Worm (Caenorhabditis elegans) whole organism, L2 larva: Measurements from ENCODE around the gene grd-12.

ENCODE experiments used
- C34F6.9 ChIP-seq: fragments of 150-350 bp; optimal IDR thresholded peaks from 2 replicates; lab custom pipeline; 2014; ENCODE audit warnings: missing biosample characterization, missing genetic modification characterization
- F13H6.1 ChIP-seq: sonication (generic microtip); optimal IDR thresholded peaks from 2 replicates; lab custom pipeline; 2016; ENCODE audit warnings: missing genetic modification characterization, missing compliant biosample characterization
- R02D3.7 ChIP-seq: fragments of 150-350 bp; optimal IDR thresholded peaks from 2 replicates; lab custom pipeline; 2014; ENCODE audit warnings: missing biosample characterization, missing genetic modification characterization
- Y55F3AM.14 ChIP-seq: fragments of 200-800 bp; sonication (Bioruptor generic); optimal IDR thresholded peaks from 2 replicates; lab custom pipeline; 2018; ENCODE audit warnings: mild to moderate bottlenecking, missing genetic modification characterization, missing compliant biosample characterization
- ZK546.5 ChIP-seq: sonication (generic microtip); optimal IDR thresholded peaks from 2 replicates; lab custom pipeline; 2017; ENCODE audit warnings: missing biosample characterization, missing genetic modification characterization
- alr-1 ChIP-seq: fragments of 150-350 bp; optimal IDR thresholded peaks from 2 replicates; lab custom pipeline; 2014; ENCODE audit warnings: missing biosample characterization, missing genetic modification characterization
- aly-2 ChIP-seq: fragments of 150-350 bp; optimal IDR thresholded peaks from 2 replicates; lab custom pipeline; 2014; ENCODE audit warnings: missing biosample characterization, missing genetic modification characterization
- ama-1 ChIP-seq: fragments of 150-350 bp; optimal IDR thresholded peaks from 2 replicates; lab custom pipeline; 2018; ENCODE audit warnings: inconsistent platforms
- blmp-1 ChIP-seq: sonication (generic microtip); optimal IDR thresholded peaks from 2 replicates; lab custom pipeline; 2017; ENCODE audit warnings: missing genetic modification characterization, mild to moderate bottlenecking, missing compliant biosample characterization, antibody characterized with exemption, moderate library complexity; ENCODE audit not compliant: insufficient read depth
- ceh-82 ChIP-seq: fragments of 150-350 bp; optimal IDR thresholded peaks from 2 replicates; lab custom pipeline; 2014; ENCODE audit warnings: missing biosample characterization, missing genetic modification characterization
- crh-2 ChIP-seq: sonication (generic microtip); optimal IDR thresholded peaks from 2 replicates; lab custom pipeline; 2017; ENCODE audit warnings: missing biosample characterization, missing genetic modification characterization
- dmd-4 ChIP-seq: sonication (generic microtip); optimal IDR thresholded peaks from 2 replicates; lab custom pipeline; 2017; ENCODE audit warnings: missing biosample characterization, missing genetic modification characterization
- elt-1 ChIP-seq: fragments of 150-350 bp; optimal IDR thresholded peaks from 2 replicates; lab custom pipeline; 2014; ENCODE audit warnings: missing biosample characterization, missing genetic modification characterization
- elt-3 ChIP-seq: sonication (generic microtip); optimal IDR thresholded peaks from 2 replicates; lab custom pipeline; 2017; ENCODE audit warnings: missing biosample characterization, missing genetic modification characterization
- fos-1 ChIP-seq: fragments of 150-350 bp; optimal IDR thresholded peaks from 2 replicates; lab custom pipeline; 2014; ENCODE audit warnings: missing biosample characterization, missing genetic modification characterization
- gmeb-1 ChIP-seq: fragments of 150-350 bp; optimal IDR thresholded peaks from 2 replicates; lab custom pipeline; 2014; ENCODE audit warnings: missing biosample characterization, missing genetic modification characterization
- lin-11 ChIP-seq: fragments of 150-350 bp; sonication (generic microtip); optimal IDR thresholded peaks from 2 replicates; lab custom pipeline; 2014; ENCODE audit warnings: missing biosample characterization, missing genetic modification characterization, inconsistent platforms, mixed read lengths
- lin-13 ChIP-seq: fragments of 150-350 bp; optimal IDR thresholded peaks from 2 replicates; lab custom pipeline; 2014; ENCODE audit warnings: missing biosample characterization, missing genetic modification reagents, missing genetic modification characterization
- lin-39 ChIP-seq: fragments of 150-350 bp; optimal IDR thresholded peaks from 2 replicates; lab custom pipeline; 2014; ENCODE audit warnings: missing biosample characterization, missing genetic modification reagents, missing genetic modification characterization
- lsy-2 ChIP-seq, 2 experiments: fragments of 150-350 bp in 1 of 2; sonication (generic microtip) in 1 of 2; optimal IDR thresholded peaks; 2 replicates each; lab custom pipeline; 2014 to 2017; ENCODE audit warnings: missing biosample characterization in 2 of 2, missing genetic modification characterization in 2 of 2
- mab-5 ChIP-seq: fragments of 150-350 bp; optimal IDR thresholded peaks from 2 replicates; lab custom pipeline; 2014; ENCODE audit warnings: missing biosample characterization, missing genetic modification characterization
- mbf-1 ChIP-seq: sonication (generic microtip); optimal IDR thresholded peaks from 2 replicates; lab custom pipeline; 2017; ENCODE audit warnings: missing biosample characterization, missing genetic modification characterization
- mdl-1 ChIP-seq, 2 experiments: fragments of 150-350 bp in 1 of 2; sonication (generic microtip) in 1 of 2; optimal IDR thresholded peaks; 2 replicates each; lab custom pipeline; 2017; ENCODE audit warnings: missing biosample characterization in 2 of 2, missing genetic modification characterization in 2 of 2
- nhr-10 ChIP-seq: sonication (generic microtip); optimal IDR thresholded peaks from 2 replicates; lab custom pipeline; 2017; ENCODE audit warnings: missing biosample characterization, missing genetic modification characterization
- nhr-12 ChIP-seq: fragments of 150-350 bp; optimal IDR thresholded peaks from 2 replicates; lab custom pipeline; 2014; ENCODE audit warnings: missing biosample characterization, missing genetic modification characterization
- nhr-129 ChIP-seq: fragments of 150-350 bp; optimal IDR thresholded peaks from 2 replicates; lab custom pipeline; 2014; ENCODE audit warnings: missing biosample characterization, missing genetic modification characterization
- nhr-21 ChIP-seq: fragments of 150-350 bp; optimal IDR thresholded peaks from 2 replicates; lab custom pipeline; 2014; ENCODE audit warnings: missing biosample characterization, missing genetic modification characterization
- nhr-23 ChIP-seq: fragments of 150-350 bp; optimal IDR thresholded peaks from 2 replicates; lab custom pipeline; 2014; ENCODE audit warnings: missing biosample characterization, missing genetic modification reagents, missing genetic modification characterization
- nhr-237 ChIP-seq: fragments of 150-350 bp; optimal IDR thresholded peaks from 2 replicates; lab custom pipeline; 2014; ENCODE audit warnings: missing biosample characterization, missing genetic modification characterization
- nhr-25 ChIP-seq: fragments of 150-350 bp; sonication (generic microtip); optimal IDR thresholded peaks from 3 replicates; lab custom pipeline; 2014; ENCODE audit warnings: missing biosample characterization, missing genetic modification characterization
- peb-1 ChIP-seq: fragments of 150-350 bp; optimal IDR thresholded peaks from 2 replicates; lab custom pipeline; 2014; ENCODE audit warnings: missing biosample characterization, missing genetic modification characterization
- sem-4 ChIP-seq: fragments of 150-350 bp; optimal IDR thresholded peaks from 2 replicates; lab custom pipeline; 2014; ENCODE audit warnings: missing biosample characterization, missing genetic modification reagents, missing genetic modification characterization
- sma-3 ChIP-seq: sonication (generic microtip); optimal IDR thresholded peaks from 2 replicates; lab custom pipeline; 2016; ENCODE audit warnings: missing genetic modification reagents, missing genetic modification characterization, missing compliant biosample characterization
- sma-9 ChIP-seq, 2 experiments: fragments of 150-350 bp in 1 of 2; sonication (generic microtip) in 1 of 2; optimal IDR thresholded peaks; 2 replicates each; lab custom pipeline; 2014 to 2016; ENCODE audit warnings: missing genetic modification characterization in 2 of 2, mild to moderate bottlenecking in 1 of 2, missing biosample characterization in 1 of 2, missing compliant biosample characterization in 1 of 2, missing genetic modification reagents in 1 of 2, moderate library complexity in 1 of 2
- snpc-4 ChIP-seq: fragments of 150-350 bp; optimal IDR thresholded peaks from 2 replicates; lab custom pipeline; 2014; ENCODE audit warnings: missing biosample characterization, missing genetic modification characterization
- unc-39 ChIP-seq: fragments of 150-350 bp; optimal IDR thresholded peaks from 2 replicates; lab custom pipeline; 2014; ENCODE audit warnings: missing biosample characterization, missing genetic modification characterization
- unc-55 ChIP-seq: fragments of 150-350 bp; sonication (generic microtip); optimal IDR thresholded peaks from 3 replicates; lab custom pipeline; 2014; ENCODE audit warnings: missing biosample characterization, missing genetic modification reagents, missing genetic modification characterization
- unc-62 ChIP-seq: fragments of 150-350 bp; optimal IDR thresholded peaks from 2 replicates; lab custom pipeline; 2014; ENCODE audit warnings: missing biosample characterization, missing genetic modification reagents, missing genetic modification characterization
- zag-1 ChIP-seq: fragments of 150-350 bp; optimal IDR thresholded peaks from 2 replicates; lab custom pipeline; 2014; ENCODE audit warnings: missing biosample characterization, missing genetic modification characterization
- ztf-1 ChIP-seq: fragments of 200-800 bp; sonication (Bioruptor generic); conservative IDR thresholded peaks from 2 replicates; pipeline ENCODE4 v1.3.6; 2022; ENCODE audit warnings: missing genetic modification characterization, missing compliant biosample characterization
- ztf-11 ChIP-seq: sonication (generic microtip); optimal IDR thresholded peaks from 2 replicates; lab custom pipeline; 2017; ENCODE audit warnings: missing biosample characterization, missing genetic modification characterization
- ztf-4 ChIP-seq: fragments of 150-350 bp; optimal IDR thresholded peaks from 2 replicates; lab custom pipeline; 2014; ENCODE audit warnings: missing biosample characterization, missing genetic modification characterization

Gene grd-12

ce11 chrV:14978205-14978751, at the start of gene grd-12, which contains the start of gene F02D8.1:
Gene grd-12 (plus strand): TSS chrV:14978505.
Gene F02D8.1 (minus strand): TSS chrV:14978701.
- TF ChIP-seq elt-1 (tag; lab: Kevin White, UChicago) (no peak), gmeb-1 (tag; lab: Kevin White, UChicago) (no peak), F13H6.1 (tag; lab: Kevin White, UChicago) (no peak), blmp-1 (tag; lab: Kevin White, UChicago) (no peak), zag-1 (tag; lab: Kevin White, UChicago) (no peak), Y55F3AM.14 (GFP tag; lab: Kevin White, UChicago) (no peak), R02D3.7 (tag; lab: Kevin White, UChicago) (no peak), C34F6.9 (tag; lab: Kevin White, UChicago) (no peak)

ce11 chrV:14930168-14930567, 48.1 kb upstream of the grd-12 start:
- TF ChIP-seq unc-62 (GFP tag; lab: Kevin White, UChicago) (no peak), Y55F3AM.14 (GFP tag; lab: Kevin White, UChicago) (peak; percentile 3), nhr-25 (tag; lab: Kevin White, UChicago) (no peak), unc-55 (GFP tag; lab: Kevin White, UChicago) (peak; percentile 93), C34F6.9 (tag; lab: Kevin White, UChicago) (peak; percentile 70), nhr-21 (tag; lab: Kevin White, UChicago) (no peak), snpc-4 (no peak), fos-1 (tag; lab: Kevin White, UChicago) (no peak), mbf-1 (tag; lab: Kevin White, UChicago) (no peak), lin-39 (tag; lab: Kevin White, UChicago) (no peak), zag-1 (tag; lab: Kevin White, UChicago) (no peak), sma-3 (GFP tag; lab: Kevin White, UChicago) (no peak), lsy-2 (tag; optimal IDR thresholded peaks at IDR 0.05; lab: Kevin White, UChicago) (peak in 1 of 2 experiments; percentile 31), mdl-1 (tag; optimal IDR thresholded peaks at IDR 0.05; lab: Kevin White, UChicago) (no peak), unc-39 (tag; lab: Kevin White, UChicago) (no peak), lin-11 (tag; lab: Kevin White, UChicago) (no peak), lin-13 (GFP tag; lab: Kevin White, UChicago) (no peak), nhr-10 (tag; lab: Kevin White, UChicago) (no peak), F13H6.1 (tag; lab: Kevin White, UChicago) (peak; percentile 7), nhr-129 (tag; lab: Kevin White, UChicago) (peak; percentile 44), mab-5 (tag; lab: Kevin White, UChicago) (no peak), ztf-11 (tag; lab: Kevin White, UChicago) (no peak), nhr-237 (tag; lab: Kevin White, UChicago) (no peak), elt-1 (tag; lab: Kevin White, UChicago) (no peak), alr-1 (tag; lab: Kevin White, UChicago) (no peak), dmd-4 (tag; lab: Kevin White, UChicago) (no peak), ztf-1 (GFP tag; lab: Robert Waterston, UW) (no peak), elt-3 (tag; lab: Kevin White, UChicago) (no peak), ZK546.5 (tag; lab: Kevin White, UChicago) (no peak), nhr-23 (no peak), aly-2 (tag; lab: Kevin White, UChicago) (no peak), sma-9 (GFP tag; optimal IDR thresholded peaks at IDR 0.05; lab: Kevin White, UChicago) (no peak), sma-9 (tag; optimal IDR thresholded peaks at IDR 0.05; lab: Kevin White, UChicago) (no peak), nhr-12 (tag; lab: Kevin White, UChicago) (no peak), peb-1 (tag; lab: Kevin White, UChicago) (no peak), ztf-4 (tag; lab: Kevin White, UChicago) (no peak), blmp-1 (tag; lab: Kevin White, UChicago) (no peak), ama-1 (lab: Kevin White, UChicago) (no peak), ceh-82 (tag; lab: Kevin White, UChicago) (no peak), crh-2 (tag; lab: Kevin White, UChicago) (peak; percentile 46), sem-4 (tag; lab: Kevin White, UChicago) (no peak)
